Fruit fly (Drosophila melanogaster): ENCODE results near the gene CG12817.

The CG12817 gene

dm6 chr3R:10224594-10224993, at the start of gene CG12817, which contains the start of gene CG34107:
Gene CG12817, minus strand, starts transcription at chr3R:10224725.
Gene CG34107, plus strand, starts transcription at chr3R:10224909.
- no peak for TF ChIP-seq CG8319 (GFP tag; optimal IDR thresholded peaks at IDR 0.05)
- TF ChIP-seq vri (GFP tag; optimal IDR thresholded peaks at IDR 0.05), result no peak
- TF ChIP-seq achi (GFP tag; optimal IDR thresholded peaks at IDR 0.05), result peak; percentile 54

- no peak for TF ChIP-seq Sox15 (GFP tag; optimal IDR thresholded peaks at IDR 0.05)
- no peak for TF ChIP-seq achi (GFP tag; optimal IDR thresholded peaks at IDR 0.05)
- no peak for TF ChIP-seq CG16779 (tag; optimal IDR thresholded peaks at IDR 0.05)
- TF ChIP-seq eg (GFP tag; IDR thresholded peaks at IDR 0.05), result no peak
- TF ChIP-seq Hr39 (GFP tag; optimal IDR thresholded peaks at IDR 0.05), result no peak
Measured at dm6 chr3R:10274306-10274705, 49.8 kb upstream of the CG12817 start.

DNA sequence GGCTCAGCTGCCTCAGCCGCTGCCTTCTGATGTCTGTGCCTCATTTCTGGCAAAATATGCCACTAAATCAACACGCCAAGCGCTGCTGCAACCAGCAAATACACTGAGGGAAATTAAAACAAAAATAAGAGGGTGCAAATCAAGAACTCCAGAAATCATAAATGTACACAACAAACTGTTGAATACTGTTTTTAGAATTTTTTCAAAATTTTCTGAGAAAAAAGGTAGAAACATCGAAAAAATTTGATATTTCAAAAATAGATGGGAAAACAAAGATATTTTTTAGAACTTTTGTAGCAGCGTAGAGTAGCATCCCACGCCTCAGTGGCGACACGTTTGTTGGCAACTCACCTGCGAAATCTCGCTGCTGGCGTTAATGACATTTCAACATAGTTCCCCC, 48.2 kb upstream of the CG12817 start:
- TF ChIP-seq spab (GFP tag; optimal IDR thresholded peaks at IDR 0.05) (no peak), Gug (GFP tag; IDR thresholded peaks at IDR 0.05) (no peak), Eip93F (GFP tag; optimal IDR thresholded peaks at IDR 0.05) (no peak), Hr4 (GFP tag; optimal IDR thresholded peaks at IDR 0.05) (peak; percentile 45), CG3032 (tag; optimal IDR thresholded peaks at IDR 0.05) (no peak), CG15336 (GFP tag; IDR thresholded peaks at IDR 0.05) (peak; percentile 67), pdm3 (GFP tag; optimal IDR thresholded peaks at IDR 0.05) (peak; percentile 36), OdsH (GFP tag; optimal IDR thresholded peaks at IDR 0.05) (peak; percentile 44), CG8119 (GFP tag; IDR thresholded peaks at IDR 0.05) (peak; percentile 55; the same call in 1 of the 3 replicates), CG6163 (GFP tag; IDR thresholded peaks at IDR 0.05) (peak; percentile 69), achi (GFP tag; optimal IDR thresholded peaks at IDR 0.05) (no peak), ss (GFP tag; optimal IDR thresholded peaks at IDR 0.05) (no peak), CG3919 (GFP tag; optimal IDR thresholded peaks at IDR 0.05) (peak; percentile 9), dsx (GFP tag; optimal IDR thresholded peaks at IDR 0.05; ENCODE audit: poor library complexity, severe bottlenecking) (no peak), cyc (GFP tag; optimal IDR thresholded peaks at IDR 0.05) (no peak), eg (GFP tag; IDR thresholded peaks at IDR 0.05) (peak; percentile 80), Met (GFP tag; optimal IDR thresholded peaks at IDR 0.05) (no peak), salr (GFP tag; optimal IDR thresholded peaks at IDR 0.05) (peak in 1 of 2 experiments; percentile 30), CG10631 (GFP tag; optimal IDR thresholded peaks at IDR 0.05) (peak; percentile 16), Smox (GFP tag; optimal IDR thresholded peaks at IDR 0.05) (no peak), net (GFP tag; optimal IDR thresholded peaks at IDR 0.05) (peak; percentile 57), CG10669 (GFP tag; optimal IDR thresholded peaks at IDR 0.05) (no peak), Eip78C (GFP tag) (peak; percentile 51), CG11762 (GFP tag; optimal IDR thresholded peaks at IDR 0.05; ENCODE audit: insufficient read depth) (peak; percentile 11), Sox102F (GFP tag; optimal IDR thresholded peaks at IDR 0.05) (no peak), CG6276 (GFP tag; optimal IDR thresholded peaks at IDR 0.05) (peak; percentile 43), Hr38 (GFP tag; optimal IDR thresholded peaks at IDR 0.05) (no peak), CG8632 (GFP tag; optimal IDR thresholded peaks at IDR 0.05) (no peak), CG11294 (GFP tag; IDR thresholded peaks at IDR 0.05) (peak; percentile 35; the same call in 1 of the 2 replicates), CG32006 (GFP tag; optimal IDR thresholded peaks at IDR 0.05) (peak; percentile 60)

DNA sequence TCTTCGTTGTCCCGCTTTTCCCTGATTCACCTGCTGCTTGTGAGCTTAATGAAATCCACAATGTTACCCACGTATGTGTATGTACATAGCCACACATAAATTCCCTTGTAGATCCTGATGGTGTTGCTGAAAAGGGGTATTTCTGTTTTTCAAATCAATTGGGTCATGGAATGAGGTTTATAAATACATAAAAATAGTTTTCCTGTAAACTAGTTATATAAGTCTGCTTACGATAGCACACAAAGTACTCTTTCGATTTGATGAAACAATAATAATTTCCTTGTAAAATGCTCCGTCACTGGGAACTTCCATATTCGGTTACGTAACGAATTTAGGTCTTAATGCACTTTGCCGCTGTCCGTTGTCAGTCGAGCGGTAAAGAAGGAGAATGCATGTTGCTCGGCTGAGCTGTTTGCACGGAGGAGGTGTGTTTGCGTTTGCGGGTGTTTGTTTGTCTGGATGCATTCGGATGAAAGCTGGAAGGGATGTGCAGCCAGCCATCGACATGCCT, 45.5 kb upstream of the CG12817 start:
- peak; percentile 4 for TF ChIP-seq fd59A (GFP tag; optimal IDR thresholded peaks at IDR 0.05)
- peak; percentile 9 for TF ChIP-seq CG32006 (GFP tag; optimal IDR thresholded peaks at IDR 0.05)
- TF ChIP-seq Ets21C (GFP tag; optimal IDR thresholded peaks at IDR 0.05), result no peak
- no peak for TF ChIP-seq Eip93F (GFP tag; optimal IDR thresholded peaks at IDR 0.05)
- peak; percentile 42 for TF ChIP-seq pdm3 (GFP tag; optimal IDR thresholded peaks at IDR 0.05)
- no peak for TF ChIP-seq dac (GFP tag; optimal IDR thresholded peaks at IDR 0.05)
- no peak for TF ChIP-seq net (GFP tag; optimal IDR thresholded peaks at IDR 0.05)
- peak; percentile 7 for TF ChIP-seq Sox14 (GFP tag; optimal IDR thresholded peaks at IDR 0.05)
- TF ChIP-seq Smox (GFP tag; optimal IDR thresholded peaks at IDR 0.05), result no peak
- peak; percentile 15 for TF ChIP-seq Sox102F (GFP tag; optimal IDR thresholded peaks at IDR 0.05)
- TF ChIP-seq Met (GFP tag; optimal IDR thresholded peaks at IDR 0.05), result peak; percentile 25
- TF ChIP-seq CG34406 (GFP tag; optimal IDR thresholded peaks at IDR 0.05), result peak; percentile 20
- TF ChIP-seq Hr39 (GFP tag; optimal IDR thresholded peaks at IDR 0.05), result peak; percentile 34
- no peak for TF ChIP-seq cyc (GFP tag; optimal IDR thresholded peaks at IDR 0.05)
- no peak for TF ChIP-seq Gug (GFP tag; IDR thresholded peaks at IDR 0.05)
- no peak for TF ChIP-seq topi (GFP tag; optimal IDR thresholded peaks at IDR 0.05)
- peak; percentile 11 for TF ChIP-seq CG1621 (tag; optimal IDR thresholded peaks at IDR 0.05)
- peak; percentile 40 for TF ChIP-seq dsx (GFP tag; optimal IDR thresholded peaks at IDR 0.05; ENCODE audit: poor library complexity, severe bottlenecking)
- no peak for TF ChIP-seq lz (GFP tag; optimal IDR thresholded peaks at IDR 0.05)
- TF ChIP-seq acj6 (GFP tag; optimal IDR thresholded peaks at IDR 0.05), result peak; percentile 9
- TF ChIP-seq CG15336 (GFP tag; IDR thresholded peaks at IDR 0.05), result no peak
- no peak for TF ChIP-seq CG7368 (GFP tag; optimal IDR thresholded peaks at IDR 0.05)
- peak; percentile 5 for TF ChIP-seq achi (GFP tag; optimal IDR thresholded peaks at IDR 0.05)
- peak; percentile 43 for TF ChIP-seq CG10669 (GFP tag; optimal IDR thresholded peaks at IDR 0.05)
